Fruit fly (Drosophila melanogaster) whole organism, adult: ENCODE results near the gene CG4880.

ENCODE experiments used
- CG11617 ChIP-seq: fragments of 200-800 bp; sonication (Bioruptor generic); optimal IDR thresholded peaks from 2 replicates; lab custom pipeline; 2017; ENCODE audit warnings: mild to moderate bottlenecking, missing biosample characterization, missing genetic modification reagents, missing genetic modification characterization
- CG12768 ChIP-seq: fragments of 200-800 bp; sonication (Bioruptor generic); optimal IDR thresholded peaks from 2 replicates; lab custom pipeline; 2017; ENCODE audit warnings: missing biosample characterization, missing genetic modification characterization, mild to moderate bottlenecking, moderate library complexity, missing genetic modification reagents
- CG14711 ChIP-seq: fragments of 200-800 bp; sonication (Bioruptor generic); optimal IDR thresholded peaks from 2 replicates; lab custom pipeline; 2018; ENCODE audit warnings: missing biosample characterization, mild to moderate bottlenecking, missing genetic modification characterization, moderate library complexity
- CG1620 ChIP-seq: fragments of 200-800 bp; sonication (Bioruptor generic); optimal IDR thresholded peaks from 2 replicates; lab custom pipeline; 2016; ENCODE audit warnings: missing biosample characterization, missing genetic modification characterization
- CG33017 ChIP-seq: fragments of 200-800 bp; sonication (Bioruptor generic); optimal IDR thresholded peaks from 2 replicates; lab custom pipeline; 2018; ENCODE audit warnings: missing biosample characterization, mild to moderate bottlenecking, missing genetic modification characterization, moderate library complexity
- CG5204 ChIP-seq: fragments of 200-800 bp; sonication (Bioruptor generic); optimal IDR thresholded peaks from 2 replicates; lab custom pipeline; 2016; ENCODE audit warnings: missing biosample characterization, missing genetic modification characterization
- CG7045 ChIP-seq: fragments of 200-800 bp; sonication (Bioruptor generic); optimal IDR thresholded peaks from 2 replicates; lab custom pipeline; 2017; ENCODE audit warnings: missing biosample characterization, mild to moderate bottlenecking, missing genetic modification characterization
- CG7101 ChIP-seq: fragments of 200-800 bp; sonication (Bioruptor generic); optimal IDR thresholded peaks from 2 replicates; lab custom pipeline; 2018; ENCODE audit warnings: missing biosample characterization, mild to moderate bottlenecking, missing genetic modification characterization, moderate library complexity
- Clk ChIP-seq: fragments of 200-800 bp; sonication (Bioruptor generic); optimal IDR thresholded peaks from 2 replicates; lab custom pipeline; 2017; ENCODE audit warnings: missing biosample characterization, missing genetic modification characterization
- Crg-1 ChIP-seq: fragments of 200-800 bp; sonication (Bioruptor generic); optimal IDR thresholded peaks from 2 replicates; lab custom pipeline; 2016; ENCODE audit warnings: missing biosample characterization, missing genetic modification characterization
- Hr96 ChIP-seq: fragments of 200-800 bp; sonication (Bioruptor generic); optimal IDR thresholded peaks from 2 replicates; lab custom pipeline; 2016; ENCODE audit warnings: missing biosample characterization, missing genetic modification characterization
- Mnt ChIP-seq: fragments of 200-800 bp; sonication (Bioruptor generic); optimal IDR thresholded peaks from 2 replicates; lab custom pipeline; 2016; ENCODE audit warnings: missing biosample characterization, mild to moderate bottlenecking, missing genetic modification characterization
- bab1 ChIP-seq: fragments of 200-800 bp; sonication (Bioruptor generic); optimal IDR thresholded peaks from 3 replicates; lab custom pipeline; 2019; ENCODE audit warnings: missing biosample characterization, mild to moderate bottlenecking, missing genetic modification characterization, moderate library complexity
- cic ChIP-seq: fragments of 200-800 bp; sonication (Bioruptor generic); optimal IDR thresholded peaks from 2 replicates; lab custom pipeline; 2017; ENCODE audit warnings: missing biosample characterization, mild to moderate bottlenecking, missing genetic modification characterization, moderate library complexity
- cnc ChIP-seq, 2 experiments: fragments of >200 bp; optimal IDR thresholded peaks; 2 replicates each; lab custom pipeline; 2017
- kay ChIP-seq: fragments of 200-800 bp; sonication (Bioruptor generic); peaks from one replicate; lab custom pipeline; 2016; ENCODE audit warnings: missing biosample characterization, missing genetic modification characterization, borderline replicate concordance
- ovo ChIP-seq: fragments of 200-800 bp; sonication (Bioruptor generic); optimal IDR thresholded peaks from 2 replicates; lab custom pipeline; 2016; ENCODE audit warnings: missing biosample characterization, missing genetic modification characterization
- pad ChIP-seq: fragments of 200-800 bp; sonication (Bioruptor generic); optimal IDR thresholded peaks from 3 replicates; lab custom pipeline; 2017; ENCODE audit warnings: missing biosample characterization, missing genetic modification characterization, mild to moderate bottlenecking, moderate library complexity, missing genetic modification reagents
- tj ChIP-seq: fragments of 200-800 bp; sonication (Bioruptor generic); optimal IDR thresholded peaks from 3 replicates; lab custom pipeline; 2017; ENCODE audit warnings: missing biosample characterization, mild to moderate bottlenecking, missing genetic modification characterization, moderate library complexity
- toe ChIP-seq: fragments of 200-800 bp; sonication (Bioruptor generic); optimal IDR thresholded peaks from 2 replicates; lab custom pipeline; 2016; ENCODE audit warnings: missing biosample characterization, missing genetic modification characterization

The CG4880 gene

dm6 chrX:16886551-16886950 lies at the start of gene CG4880, which contains the start of gene DENR:
Gene CG4880 (plus strand): TSS chrX:16886818.
Gene DENR (minus strand): TSS chrX:16886560.
- TF ChIP-seq cnc (optimal IDR thresholded peaks at IDR 0.05; lab: Kevin White, UChicago) (no peak), pad (GFP tag; lab: Kevin White, UChicago) (no peak), Mnt (GFP tag; lab: Kevin White, UChicago) (no peak), CG33017 (tag; lab: Kevin White, UChicago) (no peak)

dm6 chrX:16837588-16838178 lies 48.9 kb upstream of the CG4880 start:
- TF ChIP-seq toe (GFP tag; lab: Kevin White, UChicago): no peak
- no peak for TF ChIP-seq kay (GFP tag; lab: Kevin White, UChicago)
- no peak for TF ChIP-seq Crg-1 (GFP tag; lab: Kevin White, UChicago)
- TF ChIP-seq Clk (GFP tag; lab: Kevin White, UChicago): no peak
- no peak for TF ChIP-seq Hr96 (GFP tag; lab: Kevin White, UChicago)
- TF ChIP-seq cic (GFP tag; lab: Kevin White, UChicago): no peak
- TF ChIP-seq CG12768 (GFP tag; lab: Kevin White, UChicago): no peak
- no peak for TF ChIP-seq cnc (optimal IDR thresholded peaks at IDR 0.05; lab: Kevin White, UChicago)
- TF ChIP-seq Mnt (GFP tag; lab: Kevin White, UChicago): no peak
- no peak for TF ChIP-seq ovo (GFP tag; lab: Kevin White, UChicago)
- TF ChIP-seq pad (GFP tag; lab: Kevin White, UChicago): no peak
- no peak for TF ChIP-seq CG11617
- TF ChIP-seq CG7045 (GFP tag; lab: Kevin White, UChicago): no peak
- no peak for TF ChIP-seq CG14711

dm6 chrX:16839033-16839432 lies 47.6 kb upstream of the CG4880 start:
- TF ChIP-seq CG11617 (no peak), CG7101 (tag; lab: Kevin White, UChicago) (no peak), CG7045 (GFP tag; lab: Kevin White, UChicago) (no peak), bab1 (GFP tag; lab: Kevin White, UChicago) (no peak), toe (GFP tag; lab: Kevin White, UChicago) (no peak), CG12768 (GFP tag; lab: Kevin White, UChicago) (no peak), cnc (optimal IDR thresholded peaks at IDR 0.05; lab: Kevin White, UChicago) (no peak), Crg-1 (GFP tag; lab: Kevin White, UChicago) (no peak), Clk (GFP tag; lab: Kevin White, UChicago) (no peak), kay (GFP tag; lab: Kevin White, UChicago) (no peak), tj (GFP tag; lab: Kevin White, UChicago) (no peak), cic (GFP tag; lab: Kevin White, UChicago) (no peak), CG14711 (no peak)

- TF ChIP-seq bab1 (GFP tag; lab: Kevin White, UChicago) (no peak), cic (GFP tag; lab: Kevin White, UChicago) (no peak), tj (GFP tag; lab: Kevin White, UChicago) (no peak), pad (GFP tag; lab: Kevin White, UChicago) (no peak), CG7101 (tag; lab: Kevin White, UChicago) (no peak), CG12768 (GFP tag; lab: Kevin White, UChicago) (no peak), CG7045 (GFP tag; lab: Kevin White, UChicago) (no peak), Clk (GFP tag; lab: Kevin White, UChicago) (no peak), cnc (optimal IDR thresholded peaks at IDR 0.05; lab: Kevin White, UChicago) (no peak), Crg-1 (GFP tag; lab: Kevin White, UChicago) (no peak), CG5204 (no peak), kay (GFP tag; lab: Kevin White, UChicago) (no peak), toe (GFP tag; lab: Kevin White, UChicago) (no peak), CG1620 (GFP tag; lab: Kevin White, UChicago) (no peak), ovo (GFP tag; lab: Kevin White, UChicago) (no peak), Mnt (GFP tag; lab: Kevin White, UChicago) (no peak), Hr96 (GFP tag; lab: Kevin White, UChicago) (no peak), CG14711 (no peak)
Measured at dm6 chrX:16839905-16840304, 46.7 kb upstream of the CG4880 start.

- TF ChIP-seq CG1620 (GFP tag; lab: Kevin White, UChicago) (no peak), cnc (optimal IDR thresholded peaks at IDR 0.05; lab: Kevin White, UChicago) (no peak), Crg-1 (GFP tag; lab: Kevin White, UChicago) (no peak), cic (GFP tag; lab: Kevin White, UChicago) (no peak), CG12768 (GFP tag; lab: Kevin White, UChicago) (no peak), CG14711 (no peak), bab1 (GFP tag; lab: Kevin White, UChicago) (no peak), CG7101 (tag; lab: Kevin White, UChicago) (no peak), toe (GFP tag; lab: Kevin White, UChicago) (no peak), Clk (GFP tag; lab: Kevin White, UChicago) (no peak), CG5204 (no peak), Mnt (GFP tag; lab: Kevin White, UChicago) (no peak), CG33017 (tag; lab: Kevin White, UChicago) (no peak), ovo (GFP tag; lab: Kevin White, UChicago) (no peak), tj (GFP tag; lab: Kevin White, UChicago) (no peak), CG7045 (GFP tag; lab: Kevin White, UChicago) (no peak), kay (GFP tag; lab: Kevin White, UChicago) (no peak), Hr96 (GFP tag; lab: Kevin White, UChicago) (no peak), pad (GFP tag; lab: Kevin White, UChicago) (no peak), CG11617 (no peak)
Measured at dm6 chrX:16844295-16844694, 42.3 kb upstream of the CG4880 start, which contains the start of gene RSG7. Gene RSG7 (minus strand): TSS chrX:16844433.
